Worm (Caenorhabditis elegans) whole organism, young adult: Measurements from ENCODE around the gene F30B5.11.

Source experiments
- B0035.1 ChIP-seq: sonication (generic microtip); optimal IDR thresholded peaks from 2 replicates; lab custom pipeline; 2016; ENCODE audit warnings: missing genetic modification characterization, mild to moderate bottlenecking, missing compliant biosample characterization, missing genotype, missing genetic modification reagents
- B0261.1 ChIP-seq: sonication (generic microtip); optimal IDR thresholded peaks from 2 replicates; lab custom pipeline; 2016; ENCODE audit warnings: mild to moderate bottlenecking, missing genetic modification characterization, moderate library complexity, missing compliant biosample characterization
- C17E4.6 ChIP-seq: fragments of 200-800 bp; sonication (Bioruptor generic); IDR thresholded peaks from 2 replicates; pipeline ENCODE4 v1.3.6; 2022; ENCODE audit warnings: missing genetic modification reagents, missing genetic modification characterization, missing compliant biosample characterization
- ceh-100 ChIP-seq: fragments of 200-800 bp; sonication (Bioruptor generic); IDR thresholded peaks from 2 replicates; pipeline ENCODE4 v1.3.6; 2022; ENCODE audit warnings: missing genetic modification reagents, missing genetic modification characterization, missing compliant biosample characterization
- chd-7 ChIP-seq: sonication (generic microtip); optimal IDR thresholded peaks from 2 replicates; lab custom pipeline; 2016; ENCODE audit warnings: mild to moderate bottlenecking, missing genetic modification characterization, moderate library complexity, missing compliant biosample characterization
- egl-18 ChIP-seq: fragments of 200-800 bp; sonication (Bioruptor generic); IDR thresholded peaks from 2 replicates; pipeline ENCODE4 v1.3.6; 2022; ENCODE audit warnings: missing genetic modification reagents, missing genetic modification characterization, missing compliant biosample characterization
- lin-26 ChIP-seq: fragments of 200-800 bp; sonication (Bioruptor generic); IDR thresholded peaks from 2 replicates; pipeline ENCODE4 v1.3.6; 2022; ENCODE audit warnings: missing genetic modification reagents, missing genetic modification characterization, missing compliant biosample characterization
- lin-35 ChIP-seq, 3 experiments: fragments of 150-350 bp in 2 of 3; sonication (generic microtip) in 1 of 3; optimal IDR thresholded peaks; 2 replicates each; lab custom pipeline; 2014 to 2018; ENCODE audit warnings: missing biosample characterization in 3 of 3, missing genetic modification characterization in 3 of 3, missing genetic modification reagents in 3 of 3
- mes-4 ChIP-seq: sonication (generic microtip); optimal IDR thresholded peaks from 2 replicates; lab custom pipeline; 2016; ENCODE audit warnings: missing genotype, missing genetic modification characterization, missing compliant biosample characterization
- mxl-1 ChIP-seq: sonication (generic microtip); optimal IDR thresholded peaks from 2 replicates; lab custom pipeline; 2016; ENCODE audit warnings: missing genetic modification characterization, missing compliant biosample characterization
- nfya-1 ChIP-seq: sonication (generic microtip); optimal IDR thresholded peaks from 2 replicates; lab custom pipeline; 2017; ENCODE audit warnings: antibody characterized with exemption, missing compliant biosample characterization, missing genetic modification characterization, borderline replicate concordance; ENCODE audit not compliant: insufficient read depth
- nhr-80 ChIP-seq: sonication (generic microtip); optimal IDR thresholded peaks from 2 replicates; lab custom pipeline; 2016; ENCODE audit warnings: missing genetic modification characterization, missing compliant biosample characterization
- snpc-4 ChIP-seq, 5 experiments: fragments of 150-350 bp in 1 of 5; sonication (generic microtip) in 4 of 5; optimal IDR thresholded peaks; 2 replicates each; lab custom pipeline; 2014 to 2018; ENCODE audit warnings: missing genetic modification characterization in 5 of 5, missing biosample characterization in 3 of 5, antibody characterized with exemption in 2 of 5, mild to moderate bottlenecking in 2 of 5, missing compliant biosample characterization in 2 of 5, missing genotype in 2 of 5, moderate library complexity in 2 of 5, missing genetic modification reagents in 1 of 5
- xnd-1 ChIP-seq: sonication (generic microtip); optimal IDR thresholded peaks from 2 replicates; lab custom pipeline; 2016; ENCODE audit warnings: missing genotype, missing genetic modification reagents, missing genetic modification characterization, missing compliant biosample characterization

DNA sequence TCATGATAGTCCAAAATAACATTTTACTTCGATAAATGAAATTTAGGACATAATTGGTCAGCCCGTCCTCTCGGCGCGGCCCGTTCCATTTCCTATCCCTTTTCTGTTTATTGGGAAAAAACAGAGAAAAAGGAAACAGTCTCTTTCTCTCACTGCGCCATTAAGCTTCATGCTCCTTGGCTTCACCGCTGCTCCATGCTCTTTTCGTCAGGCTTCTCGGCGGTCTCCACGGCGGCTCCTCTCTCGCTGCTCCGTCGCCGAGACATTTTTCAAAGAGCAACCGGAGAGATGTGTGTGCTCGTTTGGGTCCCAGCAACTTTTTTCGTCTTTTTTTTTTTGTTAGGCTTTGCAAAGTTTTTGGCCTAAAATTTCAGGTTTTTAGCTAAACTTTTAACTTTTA is 9.0 kb downstream of the F30B5.11 start:
- TF ChIP-seq B0035.1 (tag; lab: Kevin White, UChicago) = no peak
- TF ChIP-seq nfya-1 (tag; lab: Kevin White, UChicago) = no peak
- TF ChIP-seq lin-35 (GFP tag; optimal IDR thresholded peaks at IDR 0.05; lab: Kevin White, UChicago) = no peak
- no peak for TF ChIP-seq C17E4.6 (GFP tag; lab: Robert Waterston, UW)
- no peak for TF ChIP-seq egl-18
- no peak for TF ChIP-seq nhr-80 (tag; lab: Kevin White, UChicago)
- TF ChIP-seq lin-26 (GFP tag; lab: Robert Waterston, UW) = no peak
- no peak for TF ChIP-seq xnd-1 (tag; lab: Kevin White, UChicago)
- no peak for TF ChIP-seq B0261.1
- TF ChIP-seq chd-7 (tag; lab: Kevin White, UChicago) = no peak
- TF ChIP-seq ceh-100 = no peak
- TF ChIP-seq snpc-4 (GFP tag; optimal IDR thresholded peaks at IDR 0.05; lab: Kevin White, UChicago) = no peak
- TF ChIP-seq snpc-4 (tag; optimal IDR thresholded peaks at IDR 0.05; lab: Kevin White, UChicago) = no peak
- no peak for TF ChIP-seq mes-4
- no peak for TF ChIP-seq mxl-1 (tag; lab: Kevin White, UChicago)
